Worm (Caenorhabditis elegans) whole organism, L4 larva: ENCODE data around the gene ftn-1.

Source experiments
- D1046.2 ChIP-seq: fragments of 200-800 bp; sonication (Bioruptor generic); IDR thresholded peaks from 2 replicates; pipeline ENCODE4 v1.3.6; 2022; ENCODE audit warnings: missing genetic modification characterization, missing compliant biosample characterization
- F49E8.2 ChIP-seq: sonication (generic microtip); optimal IDR thresholded peaks from 2 replicates; lab custom pipeline; 2016; ENCODE audit warnings: missing compliant biosample characterization, mild to moderate bottlenecking, missing genetic modification characterization, borderline replicate concordance
- T20F7.1 ChIP-seq: fragments of 200-800 bp; sonication (Bioruptor generic); optimal IDR thresholded peaks from 2 replicates; lab custom pipeline; 2018; ENCODE audit warnings: mild to moderate bottlenecking, missing genetic modification characterization, missing compliant biosample characterization
- T26A8.4 ChIP-seq: fragments of 200-800 bp; sonication (Bioruptor generic); IDR thresholded peaks from 2 replicates; pipeline ENCODE4 v1.3.6; 2022; ENCODE audit warnings: missing genetic modification characterization, missing compliant biosample characterization
- Y48G9A.11 ChIP-seq: fragments of 200-800 bp; sonication (Bioruptor generic); IDR thresholded peaks from 2 replicates; pipeline ENCODE4 v1.3.6; 2022; ENCODE audit warnings: missing genetic modification reagents, missing genetic modification characterization, missing compliant biosample characterization
- ZK546.5 ChIP-seq, 2 experiments: sonication (generic microtip); optimal IDR thresholded peaks; 2 replicates each; lab custom pipeline; 2017; ENCODE audit warnings: missing biosample characterization in 2 of 2, missing genetic modification characterization in 2 of 2
- aha-1 ChIP-seq: fragments of 150-350 bp; peaks from one replicate; lab custom pipeline; 2014; ENCODE audit warnings: missing biosample characterization, missing genetic modification characterization
- ama-1 ChIP-seq: fragments of 150-350 bp; optimal IDR thresholded peaks from 2 replicates; lab custom pipeline; 2014; ENCODE audit warnings: inconsistent platforms, mixed read lengths
- attf-4 ChIP-seq: sonication (generic microtip); optimal IDR thresholded peaks from 3 replicates; lab custom pipeline; 2017; ENCODE audit warnings: missing biosample characterization, missing genetic modification characterization
- ceh-62 ChIP-seq: sonication (generic microtip); optimal IDR thresholded peaks from 2 replicates; lab custom pipeline; 2017; ENCODE audit warnings: missing biosample characterization, missing genetic modification characterization
- ceh-82 ChIP-seq: sonication (generic microtip); optimal IDR thresholded peaks from 2 replicates; lab custom pipeline; 2017; ENCODE audit warnings: missing biosample characterization, missing genetic modification characterization
- daf-12 ChIP-seq: fragments of 150-350 bp; optimal IDR thresholded peaks from 2 replicates; lab custom pipeline; 2014; ENCODE audit warnings: missing biosample characterization, missing genetic modification reagents, missing genetic modification characterization
- daf-16 ChIP-seq, 3 experiments: sonication (generic microtip); optimal IDR thresholded peaks; 2 replicates each; lab custom pipeline; 2016 to 2017; ENCODE audit warnings: missing genetic modification characterization in 3 of 3, missing genetic modification reagents in 3 of 3, mild to moderate bottlenecking in 2 of 3, missing compliant biosample characterization in 2 of 3, missing biosample characterization in 1 of 3, moderate library complexity in 1 of 3
- daf-19 ChIP-seq: fragments of 200-800 bp; sonication (Bioruptor generic); conservative IDR thresholded peaks from 2 replicates; pipeline ENCODE4 v1.3.6; 2022; ENCODE audit warnings: missing genetic modification characterization, missing compliant biosample characterization
- dmd-8 ChIP-seq: fragments of 200-800 bp; sonication (Bioruptor generic); IDR thresholded peaks from 2 replicates; pipeline ENCODE4 v1.3.6; 2022; ENCODE audit warnings: missing genetic modification characterization, missing compliant biosample characterization
- dmd-9 ChIP-seq: fragments of 200-800 bp; sonication (Bioruptor generic); IDR thresholded peaks from 2 replicates; pipeline ENCODE4 v1.3.6; 2022; ENCODE audit warnings: missing genetic modification reagents, missing genetic modification characterization, missing compliant biosample characterization
- dpl-1 ChIP-seq: fragments of 150-350 bp; optimal IDR thresholded peaks from 2 replicates; lab custom pipeline; 2014; ENCODE audit warnings: missing biosample characterization, missing genetic modification reagents, missing genetic modification characterization
- duxl-1 ChIP-seq: sonication (generic microtip); optimal IDR thresholded peaks from 2 replicates; lab custom pipeline; 2016; ENCODE audit warnings: mild to moderate bottlenecking, missing genetic modification characterization, moderate library complexity, missing compliant biosample characterization; ENCODE audit not compliant: poor library complexity
- dve-1 ChIP-seq: sonication (generic microtip); optimal IDR thresholded peaks from 2 replicates; lab custom pipeline; 2017; ENCODE audit warnings: antibody characterized with exemption, mild to moderate bottlenecking, missing genetic modification characterization, missing compliant biosample characterization; ENCODE audit not compliant: insufficient read depth
- egl-27 ChIP-seq: sonication (generic microtip); optimal IDR thresholded peaks from 3 replicates; lab custom pipeline; 2017; ENCODE audit warnings: missing biosample characterization, missing genetic modification reagents, missing genetic modification characterization
- egl-43 ChIP-seq: fragments of 200-800 bp; sonication (Bioruptor generic); IDR thresholded peaks from 2 replicates; pipeline ENCODE4 v1.3.6; 2022; ENCODE audit warnings: missing genetic modification reagents, missing genetic modification characterization, missing compliant biosample characterization
- fkh-10 ChIP-seq: fragments of 150-350 bp; optimal IDR thresholded peaks from 2 replicates; lab custom pipeline; 2014; ENCODE audit warnings: missing biosample characterization, missing genetic modification reagents, missing genetic modification characterization
- fos-1 ChIP-seq: fragments of 150-350 bp; optimal IDR thresholded peaks from 2 replicates; lab custom pipeline; 2014; ENCODE audit warnings: missing biosample characterization, missing genetic modification characterization
- hif-1 ChIP-seq, 2 experiments: sonication (generic microtip); optimal IDR thresholded peaks; 2 replicates each; lab custom pipeline; 2016 to 2017; ENCODE audit warnings: missing compliant biosample characterization in 2 of 2, missing genetic modification characterization in 2 of 2, missing genetic modification reagents in 2 of 2, missing genotype in 2 of 2, mild to moderate bottlenecking in 1 of 2
- hlh-11 ChIP-seq: fragments of 200-800 bp; sonication (Bioruptor generic); optimal IDR thresholded peaks from 2 replicates; lab custom pipeline; 2018; ENCODE audit warnings: mild to moderate bottlenecking, missing genetic modification characterization, missing compliant biosample characterization
- hlh-30 ChIP-seq: sonication (generic microtip); optimal IDR thresholded peaks from 2 replicates; lab custom pipeline; 2017; ENCODE audit warnings: antibody characterized with exemption, mild to moderate bottlenecking, missing genetic modification characterization, missing compliant biosample characterization; ENCODE audit not compliant: insufficient read depth
- lin-15B ChIP-seq: fragments of 150-350 bp; sonication (generic microtip); optimal IDR thresholded peaks from 3 replicates; lab custom pipeline; 2014; ENCODE audit warnings: missing biosample characterization, missing genetic modification characterization
- lin-39 ChIP-seq: fragments of 150-350 bp; optimal IDR thresholded peaks from 2 replicates; lab custom pipeline; 2014; ENCODE audit warnings: missing biosample characterization, missing genetic modification reagents, missing genetic modification characterization
- lsy-2 ChIP-seq, 2 experiments: fragments of 150-350 bp in 1 of 2; sonication (generic microtip) in 1 of 2; optimal IDR thresholded peaks; 2 replicates each; lab custom pipeline; 2014 to 2017; ENCODE audit warnings: missing biosample characterization in 2 of 2, missing genetic modification characterization in 2 of 2
- madf-5 ChIP-seq, 2 experiments: fragments of 200-800 bp; sonication (Bioruptor generic); IDR thresholded peaks; 2 replicates each; pipeline ENCODE4 v1.3.6; 2022; ENCODE audit warnings: missing compliant biosample characterization in 2 of 2, missing genetic modification characterization in 2 of 2
- madf-9 ChIP-seq: fragments of 200-800 bp; sonication (Bioruptor generic); conservative IDR thresholded peaks from 2 replicates; pipeline ENCODE4 v1.3.6; 2022; ENCODE audit warnings: missing genetic modification reagents, missing genetic modification characterization, missing compliant biosample characterization
- mdt-29 ChIP-seq: fragments of 200-800 bp; sonication (Bioruptor generic); IDR thresholded peaks from 2 replicates; pipeline ENCODE4 v1.3.6; 2022; ENCODE audit warnings: missing genetic modification reagents, missing genetic modification characterization, missing compliant biosample characterization
- mxl-3 ChIP-seq: fragments of 200-800 bp; sonication (Bioruptor generic); optimal IDR thresholded peaks from 2 replicates; lab custom pipeline; 2018; ENCODE audit warnings: mild to moderate bottlenecking, missing genetic modification characterization, missing compliant biosample characterization
- nhr-10 ChIP-seq: fragments of 150-350 bp; optimal IDR thresholded peaks from 2 replicates; lab custom pipeline; 2014; ENCODE audit warnings: missing biosample characterization, missing genetic modification characterization
- nhr-102 ChIP-seq: sonication (generic microtip); optimal IDR thresholded peaks from 2 replicates; lab custom pipeline; 2016; ENCODE audit warnings: mild to moderate bottlenecking, missing genetic modification characterization, moderate library complexity, missing compliant biosample characterization
- nhr-111 ChIP-seq: fragments of 200-800 bp; sonication (Bioruptor generic); optimal IDR thresholded peaks from 2 replicates; lab custom pipeline; 2018; ENCODE audit warnings: mild to moderate bottlenecking, missing genetic modification characterization, missing compliant biosample characterization
- nhr-237 ChIP-seq: sonication (generic microtip); optimal IDR thresholded peaks from 2 replicates; lab custom pipeline; 2017; ENCODE audit warnings: missing biosample characterization, missing genetic modification characterization
- nhr-25 ChIP-seq: sonication (generic microtip); optimal IDR thresholded peaks from 2 replicates; lab custom pipeline; 2017; ENCODE audit warnings: missing genetic modification characterization, mild to moderate bottlenecking, missing compliant biosample characterization, antibody characterized with exemption, moderate library complexity, borderline replicate concordance; ENCODE audit not compliant: insufficient read depth
- nhr-48 ChIP-seq: sonication (generic microtip); optimal IDR thresholded peaks from 2 replicates; lab custom pipeline; 2016; ENCODE audit warnings: mild to moderate bottlenecking, missing genetic modification characterization, missing compliant biosample characterization
- nhr-76 ChIP-seq: fragments of 150-350 bp; optimal IDR thresholded peaks from 2 replicates; lab custom pipeline; 2014; ENCODE audit warnings: missing biosample characterization, missing genetic modification characterization
- pha-4 ChIP-seq, 2 experiments: fragments of 150-350 bp in 1 of 2; fragments of 200-800 bp in 1 of 2; sonication (Bioruptor generic) in 1 of 2; IDR thresholded peaks in 1 of 2; optimal IDR thresholded peaks in 1 of 2; 2 replicates each; pipeline versions ENCODE4 v1.3.6 to Lab custom; 2014 to 2022; ENCODE audit warnings: missing genetic modification characterization in 2 of 2, missing genetic modification reagents in 2 of 2, missing biosample characterization in 1 of 2, missing compliant biosample characterization in 1 of 2
- pqm-1 ChIP-seq: sonication (generic microtip); optimal IDR thresholded peaks from 2 replicates; lab custom pipeline; 2017; ENCODE audit warnings: missing biosample characterization, missing genetic modification characterization
- set-16 ChIP-seq: fragments of 200-800 bp; sonication (Bioruptor generic); IDR thresholded peaks from 2 replicates; pipeline ENCODE4 v1.3.6; 2022; ENCODE audit warnings: missing genetic modification reagents, missing genetic modification characterization, missing compliant biosample characterization
- skn-1 ChIP-seq: fragments of 150-350 bp; optimal IDR thresholded peaks from 2 replicates; lab custom pipeline; 2014; ENCODE audit warnings: missing biosample characterization, missing genetic modification characterization
- snpc-4 ChIP-seq: fragments of 150-350 bp; optimal IDR thresholded peaks from 2 replicates; lab custom pipeline; 2014; ENCODE audit warnings: missing biosample characterization, missing genetic modification characterization
- tag-97 ChIP-seq: fragments of 200-800 bp; sonication (Bioruptor generic); IDR thresholded peaks from 2 replicates; pipeline ENCODE4 v1.3.6; 2022; ENCODE audit warnings: missing genetic modification characterization, missing compliant biosample characterization
- unc-62 ChIP-seq, 3 experiments: fragments of 150-350 bp in 1 of 3; sonication (generic microtip); optimal IDR thresholded peaks in 2 of 3; peaks in 1 of 3; 1 replicate in 1 of 3; 2 replicates in 2 of 3; lab custom pipeline; 2014 to 2017; ENCODE audit warnings: missing biosample characterization in 3 of 3, missing genetic modification characterization in 3 of 3, missing genetic modification reagents in 3 of 3, missing genotype in 1 of 3
- zag-1 ChIP-seq: fragments of 150-350 bp; optimal IDR thresholded peaks from 2 replicates; lab custom pipeline; 2014; ENCODE audit warnings: missing biosample characterization, missing genetic modification characterization
- zfp-2 ChIP-seq: sonication (generic microtip); optimal IDR thresholded peaks from 2 replicates; lab custom pipeline; 2016; ENCODE audit warnings: mild to moderate bottlenecking, missing genetic modification characterization, missing compliant biosample characterization
- ztf-11 ChIP-seq: fragments of 150-350 bp; optimal IDR thresholded peaks from 2 replicates; lab custom pipeline; 2014; ENCODE audit warnings: missing biosample characterization, missing genetic modification characterization
- ztf-7 ChIP-seq: fragments of 150-350 bp; optimal IDR thresholded peaks from 2 replicates; lab custom pipeline; 2014; ENCODE audit warnings: missing biosample characterization, missing genetic modification characterization

ftn-1 gene

ce11 chrV:7575563-7575962, 28.2 kb upstream of the ftn-1 start, which contains the start of the genes snu-66 and ints-9 (continued):
- no peak for TF ChIP-seq dmd-8
- TF ChIP-seq daf-16 (GFP tag; optimal IDR thresholded peaks at IDR 0.05; lab: Kevin White, UChicago), result no peak
- no peak for TF ChIP-seq daf-16 (tag; optimal IDR thresholded peaks at IDR 0.05; lab: Kevin White, UChicago)
- no peak for TF ChIP-seq daf-19
- peak; percentile 21; the same call in 1 of the 2 replicates for TF ChIP-seq T26A8.4 (GFP tag; lab: Robert Waterston, UW)
- peak; percentile 78 for TF ChIP-seq dpl-1 (GFP tag; lab: Kevin White, UChicago)
- TF ChIP-seq set-16, result no peak
- TF ChIP-seq F49E8.2 (tag; lab: Kevin White, UChicago), result no peak
- TF ChIP-seq ztf-11 (tag; lab: Kevin White, UChicago), result no peak
- TF ChIP-seq unc-62 (GFP tag; optimal IDR thresholded peaks at IDR 0.05 in 1 of 2; lab: Kevin White, UChicago), result no peak
- no peak for TF ChIP-seq unc-62 (tag; optimal IDR thresholded peaks at IDR 0.05; lab: Kevin White, UChicago)
- 0 out of 2 replicates have a peak, but pooled peaks have one; percentile 48 for TF ChIP-seq dmd-9 (GFP tag; lab: Robert Waterston, UW)
- TF ChIP-seq lin-39 (tag; lab: Kevin White, UChicago), result no peak
- TF ChIP-seq hlh-11 (tag; lab: Kevin White, UChicago), result no peak
- TF ChIP-seq hif-1 (tag; optimal IDR thresholded peaks at IDR 0.05; lab: Kevin White, UChicago), result no peak
- peak; percentile 8 for TF ChIP-seq nhr-48 (tag; lab: Kevin White, UChicago)
- TF ChIP-seq D1046.2 (GFP tag; lab: Robert Waterston, UW), result no peak
- no peak for TF ChIP-seq nhr-237
- no peak for TF ChIP-seq mdt-29
- no peak for TF ChIP-seq hlh-30 (tag; lab: Kevin White, UChicago)
- no peak for TF ChIP-seq egl-27 (tag; lab: Kevin White, UChicago)
- TF ChIP-seq nhr-76 (tag; lab: Kevin White, UChicago), result no peak
- TF ChIP-seq Y48G9A.11 (GFP tag; lab: Robert Waterston, UW), result no peak
- no peak for TF ChIP-seq mxl-3 (GFP tag; lab: Kevin White, UChicago)
- no peak for TF ChIP-seq tag-97 (GFP tag; lab: Robert Waterston, UW)
- TF ChIP-seq fkh-10, result no peak
- TF ChIP-seq nhr-111 (GFP tag; lab: Kevin White, UChicago), result no peak
- no peak for TF ChIP-seq nhr-10 (tag; lab: Kevin White, UChicago)
- TF ChIP-seq snpc-4 (tag; lab: Kevin White, UChicago), result no peak
- TF ChIP-seq madf-5 (GFP tag; IDR thresholded peaks at IDR 0.05; lab: Robert Waterston, UW), result no peak
- TF ChIP-seq lsy-2 (tag; optimal IDR thresholded peaks at IDR 0.05; lab: Kevin White, UChicago), result peak in 1 of 2 experiments; percentile 86
- no peak for TF ChIP-seq ZK546.5 (tag; optimal IDR thresholded peaks at IDR 0.05; lab: Kevin White, UChicago)
- no peak for TF ChIP-seq pqm-1 (tag; lab: Kevin White, UChicago)
- peak; percentile 16 for TF ChIP-seq nhr-102 (tag; lab: Kevin White, UChicago)
- no peak for TF ChIP-seq madf-9 (GFP tag; lab: Robert Waterston, UW)
- no peak for TF ChIP-seq ceh-62
- TF ChIP-seq dve-1 (tag; lab: Kevin White, UChicago), result peak; percentile 52
- no peak for TF ChIP-seq zag-1 (tag; lab: Kevin White, UChicago)
- no peak for TF ChIP-seq egl-43 (GFP tag; lab: Robert Waterston, UW)
- TF ChIP-seq lin-15B, result no peak
- no peak for TF ChIP-seq T20F7.1
- TF ChIP-seq zfp-2 (tag; lab: Kevin White, UChicago), result no peak
- no peak for TF ChIP-seq nhr-25 (tag; lab: Kevin White, UChicago)
- TF ChIP-seq ceh-82 (tag; lab: Kevin White, UChicago), result no peak
- TF ChIP-seq pha-4 (GFP tag; IDR thresholded peaks at IDR 0.05; lab: Robert Waterston, UW), result no peak
- TF ChIP-seq pha-4 (tag; optimal IDR thresholded peaks at IDR 0.05; lab: Kevin White, UChicago), result no peak
- TF ChIP-seq ztf-7, result no peak
- no peak for TF ChIP-seq ama-1 (lab: Kevin White, UChicago)
- TF ChIP-seq duxl-1, result no peak
- no peak for TF ChIP-seq daf-12 (tag; lab: Kevin White, UChicago)
- TF ChIP-seq skn-1, result no peak
- TF ChIP-seq aha-1 (tag; lab: Kevin White, UChicago), result no peak
- TF ChIP-seq fos-1 (tag; lab: Kevin White, UChicago), result no peak
- no peak for TF ChIP-seq attf-4 (tag; lab: Kevin White, UChicago)
